Worm (Caenorhabditis elegans) whole organism, dauer: ENCODE data around the gene C49A9.6.

Experiments
- unc-62 ChIP-seq: sonication (generic microtip); optimal IDR thresholded peaks from 2 replicates; lab custom pipeline; 2017; ENCODE audit warnings: missing biosample characterization, missing genetic modification reagents, missing genetic modification characterization

Gene C49A9.6

ce11 chrIV:6210574-6210973 is at the start of gene C49A9.6, which contains the start of gene ugt-24:
Gene C49A9.6, plus strand, starts transcription at chrIV:6210936.
Gene ugt-24, minus strand, starts transcription at chrIV:6210720.
- no peak for TF ChIP-seq unc-62 (GFP tag; lab: Kevin White, UChicago)

- no peak for TF ChIP-seq unc-62 (GFP tag; lab: Kevin White, UChicago)
Observed at ce11 chrIV:6165787-6166186, 44.9 kb upstream of the C49A9.6 start.

ce11 chrIV:6172959-6173358 is 37.8 kb upstream of the C49A9.6 start:
- TF ChIP-seq unc-62 (GFP tag; lab: Kevin White, UChicago), result no peak

ce11 chrIV:6177383-6177782 is 33.4 kb upstream of the C49A9.6 start:
- no peak for TF ChIP-seq unc-62 (GFP tag; lab: Kevin White, UChicago)

ce11 chrIV:6183757-6184156 is 27.0 kb upstream of the C49A9.6 start, which contains the start of gene unc-77:
Gene unc-77, minus strand, starts transcription at chrIV:6183857.
- TF ChIP-seq unc-62 (GFP tag; lab: Kevin White, UChicago), result no peak

ce11 chrIV:6185578-6185977 is 25.2 kb upstream of the C49A9.6 start, which contains the start of gene asp-9:
Gene asp-9, plus strand, starts transcription at chrIV:6185889.
- TF ChIP-seq unc-62 (GFP tag; lab: Kevin White, UChicago), result no peak

ce11 chrIV:6187160-6187559 is 23.6 kb upstream of the C49A9.6 start:
- TF ChIP-seq unc-62 (GFP tag; lab: Kevin White, UChicago), result no peak

ce11 chrIV:6200249-6200648 is 10.5 kb upstream of the C49A9.6 start:
- no peak for TF ChIP-seq unc-62 (GFP tag; lab: Kevin White, UChicago)

ce11 chrIV:6201769-6202168 is 9.0 kb upstream of the C49A9.6 start, which contains the start of gene tkr-2:
Gene tkr-2, plus strand, starts transcription at chrIV:6202069.
- no peak for TF ChIP-seq unc-62 (GFP tag; lab: Kevin White, UChicago)

- TF ChIP-seq unc-62 (GFP tag; lab: Kevin White, UChicago), result no peak
Observed at ce11 chrIV:6206294-6206776, 4.4 kb upstream of the C49A9.6 start, which contains the start of gene C49A9.10. Gene C49A9.10, minus strand, starts transcription at chrIV:6206344.

- TF ChIP-seq unc-62 (GFP tag; lab: Kevin White, UChicago), result no peak
Observed at ce11 chrIV:6209337-6209736, 1.4 kb upstream of the C49A9.6 start.

- no peak for TF ChIP-seq unc-62 (GFP tag; lab: Kevin White, UChicago)
Observed at ce11 chrIV:6213403-6213802, 2.7 kb downstream of the C49A9.6 start, which contains the start of gene C49A9.5. Gene C49A9.5, plus strand, starts transcription at chrIV:6213673.

ce11 chrIV:6217066-6217465 is 6.3 kb downstream of the C49A9.6 start, which contains the start of gene C49A9.9:
Gene C49A9.9, plus strand, starts transcription at chrIV:6217372.
- no peak for TF ChIP-seq unc-62 (GFP tag; lab: Kevin White, UChicago)

- TF ChIP-seq unc-62 (GFP tag; lab: Kevin White, UChicago), result no peak
Observed at ce11 chrIV:6217503-6217902, 6.8 kb downstream of the C49A9.6 start.

- no peak for TF ChIP-seq unc-62 (GFP tag; lab: Kevin White, UChicago)
Observed at ce11 chrIV:6219429-6219828, 8.7 kb downstream of the C49A9.6 start, which contains the start of gene C49A9.4. Gene C49A9.4, plus strand, starts transcription at chrIV:6219693.

ce11 chrIV:6221878-6222277 is 11.1 kb downstream of the C49A9.6 start, which contains the start of gene C49A9.3:
Gene C49A9.3, plus strand, starts transcription at chrIV:6222089.
- no peak for TF ChIP-seq unc-62 (GFP tag; lab: Kevin White, UChicago)

- no peak for TF ChIP-seq unc-62 (GFP tag; lab: Kevin White, UChicago)
Observed at ce11 chrIV:6225143-6225542, 14.4 kb downstream of the C49A9.6 start, which contains the start of gene C49A9.2. Gene C49A9.2, plus strand, starts transcription at chrIV:6225443.
